Worm (Caenorhabditis elegans) whole organism, L4/young adult: ENCODE results near the gene svh-1.

ENCODE experiments used
- W03F9.2 ChIP-seq: fragments of 150-350 bp; optimal IDR thresholded peaks from 2 replicates; lab custom pipeline; 2014; ENCODE audit warnings: missing biosample characterization, missing genetic modification characterization
- him-1 ChIP-seq: sonication (generic microtip); optimal IDR thresholded peaks from 2 replicates; lab custom pipeline; 2016; ENCODE audit warnings: missing genotype, missing genetic modification reagents, missing genetic modification characterization, missing compliant biosample characterization

- TF ChIP-seq him-1 (tag; lab: Kevin White, UChicago) (no peak), W03F9.2 (tag; lab: Kevin White, UChicago) (no peak)
Observed at ce11 chrIV:8169674-8170073, 36.7 kb upstream of the svh-1 start, which contains the start of gene C07G1.15.
